Worm (Caenorhabditis elegans): ENCODE measurements around the gene ttr-30.

- TF ChIP-seq egl-27 (tag; optimal IDR thresholded peaks at IDR 0.05) (no peak), lin-11 (tag; optimal IDR thresholded peaks at IDR 0.05) (no peak)
These were observed 34.4 kb upstream of the ttr-30 start for ce11 chrX:7296310-7296709.

Data from whole organism, L2 larva.